Fruit fly (Drosophila melanogaster): Measurements from ENCODE around the gene bc10.

bc10 gene

dm6 chr3L:5554377-5554776 is 10.7 kb upstream of the bc10 start (continued):
- TF ChIP-seq CG6254 (GFP tag; optimal IDR thresholded peaks at IDR 0.05) (no peak), ATbp (GFP tag; optimal IDR thresholded peaks at IDR 0.05) (no peak), CG11247 (GFP tag; IDR thresholded peaks at IDR 0.05) (peak; percentile 54), vfl (GFP tag; optimal IDR thresholded peaks at IDR 0.05) (no peak), CG7372 (GFP tag; IDR thresholded peaks at IDR 0.05) (peak; percentile 67), CG1602 (GFP tag; optimal IDR thresholded peaks at IDR 0.05) (peak; percentile 9), CG17385 (GFP tag; optimal IDR thresholded peaks at IDR 0.05) (peak; percentile 46), CG17612 (GFP tag; IDR thresholded peaks at IDR 0.05) (peak; percentile 24; the same call in 1 of the 2 replicates), Atf-2 (GFP tag; optimal IDR thresholded peaks at IDR 0.05) (no peak), unpg (GFP tag; optimal IDR thresholded peaks at IDR 0.05) (peak; percentile 55), pan (optimal IDR thresholded peaks at IDR 0.05) (no peak), pan (GFP tag; optimal IDR thresholded peaks at IDR 0.05 in 1 of 2, IDR thresholded peaks at IDR 0.05 in 1 of 2) (peak in 1 of 2 experiments; percentile 61), BtbVII (GFP tag; optimal IDR thresholded peaks at IDR 0.05) (peak; percentile 3), CG12942 (GFP tag; optimal IDR thresholded peaks at IDR 0.05) (peak; percentile 22), danr (GFP tag; IDR thresholded peaks at IDR 0.05) (0 out of 2 replicates have a peak, but pooled peaks have one; percentile 8), fd102C (GFP tag; optimal IDR thresholded peaks at IDR 0.05) (no peak), CG11456 (GFP tag; IDR thresholded peaks at IDR 0.05) (peak; percentile 77; the same call in 2 of the 3 replicates), HLH54F (GFP tag; optimal IDR thresholded peaks at IDR 0.05) (no peak), CG18262 (tag; optimal IDR thresholded peaks at IDR 0.05) (peak; percentile 35), CG13296 (GFP tag; optimal IDR thresholded peaks at IDR 0.05) (peak; percentile 61), CG16815 (GFP tag; optimal IDR thresholded peaks at IDR 0.05) (peak; percentile 26), az2 (GFP tag; optimal IDR thresholded peaks at IDR 0.05) (peak; percentile 35), CG31365 (tag; optimal IDR thresholded peaks at IDR 0.05) (no peak), HLH3B (GFP tag; IDR thresholded peaks at IDR 0.05) (peak; percentile 72), CG11696 (GFP tag; IDR thresholded peaks at IDR 0.05) (no peak), Dbx (GFP tag; IDR thresholded peaks at IDR 0.05) (peak; percentile 81; the same call in 2 of the 3 replicates), fd3F (GFP tag; optimal IDR thresholded peaks at IDR 0.05) (peak; percentile 58), dati (GFP tag; IDR thresholded peaks at IDR 0.05) (no peak), CG17359 (tag; optimal IDR thresholded peaks at IDR 0.05) (peak; percentile 50), stwl (tag; optimal IDR thresholded peaks at IDR 0.05) (no peak), Bteb2 (GFP tag; optimal IDR thresholded peaks at IDR 0.05) (no peak), CG31441 (GFP tag; IDR thresholded peaks at IDR 0.05) (peak; percentile 24; the same call in 1 of the 2 replicates), corto (GFP tag; optimal IDR thresholded peaks at IDR 0.05) (no peak), CG4282 (GFP tag; optimal IDR thresholded peaks at IDR 0.05) (no peak), Stat92E (GFP tag; optimal IDR thresholded peaks at IDR 0.05) (no peak), Oli (tag; optimal IDR thresholded peaks at IDR 0.05) (peak; percentile 47), D19B (GFP tag; optimal IDR thresholded peaks at IDR 0.05) (peak; percentile 14), CG16863 (GFP tag; optimal IDR thresholded peaks at IDR 0.05) (no peak), ash1 (GFP tag; optimal IDR thresholded peaks at IDR 0.05) (no peak), Ptx1 (GFP tag; IDR thresholded peaks at IDR 0.05) (peak; percentile 72), Fer3 (tag; optimal IDR thresholded peaks at IDR 0.05) (peak; percentile 65), Side (GFP tag; optimal IDR thresholded peaks at IDR 0.05) (no peak), Atf3 (GFP tag; optimal IDR thresholded peaks at IDR 0.05) (no peak), slbo (GFP tag; IDR thresholded peaks at IDR 0.05) (peak; percentile 81), CG6765 (GFP tag; optimal IDR thresholded peaks at IDR 0.05) (no peak), CG4424 (GFP tag; optimal IDR thresholded peaks at IDR 0.05) (peak; percentile 37), Hr3 (GFP tag; optimal IDR thresholded peaks at IDR 0.05) (peak; percentile 2), sim (GFP tag; IDR thresholded peaks at IDR 0.05) (no peak), Asciz (GFP tag; optimal IDR thresholded peaks at IDR 0.05) (no peak), al (GFP tag; IDR thresholded peaks at IDR 0.05) (peak; percentile 82), sr (GFP tag; IDR thresholded peaks at IDR 0.05) (no peak), zfh2 (GFP tag; optimal IDR thresholded peaks at IDR 0.05) (peak; percentile 7)
